Fruit fly (Drosophila melanogaster): ENCODE measurements around the gene CG12725.

Gene CG12725

dm6 chrX:13383770-13384169 lies 18.9 kb downstream of the CG12725 start:
- no peak for TF ChIP-seq brk (GFP tag; optimal IDR thresholded peaks at IDR 0.05)
- no peak for TF ChIP-seq CrebA (GFP tag; optimal IDR thresholded peaks at IDR 0.05; ENCODE audit: borderline replicate concordance)
- no peak for TF ChIP-seq woc (GFP tag; optimal IDR thresholded peaks at IDR 0.05)
- TF ChIP-seq Myc (optimal IDR thresholded peaks at IDR 0.05), result no peak
- no peak for TF ChIP-seq pan (optimal IDR thresholded peaks at IDR 0.05)
- no peak for TF ChIP-seq Mio (GFP tag; optimal IDR thresholded peaks at IDR 0.05)
- TF ChIP-seq Dfd (GFP tag; optimal IDR thresholded peaks at IDR 0.05), result no peak
- TF ChIP-seq dl (GFP tag; optimal IDR thresholded peaks at IDR 0.05; ENCODE audit: insufficient read depth in 1 of 2, partially characterized antibody in 2 of 2), result no peak
- TF ChIP-seq Jra (GFP tag; optimal IDR thresholded peaks at IDR 0.05), result peak; percentile 28
- TF ChIP-seq sage (GFP tag; optimal IDR thresholded peaks at IDR 0.05), result peak; percentile 39
- peak; percentile 73 for TF ChIP-seq rgr (GFP tag; optimal IDR thresholded peaks at IDR 0.05)
- peak; percentile 23 for TF ChIP-seq OdsH (GFP tag; optimal IDR thresholded peaks at IDR 0.05)
- peak in 1 of 2 experiments; percentile 75 for TF ChIP-seq foxo (GFP tag; optimal IDR thresholded peaks at IDR 0.05)
- TF ChIP-seq CG9705 (GFP tag; optimal IDR thresholded peaks at IDR 0.05), result no peak
- peak; percentile 55 for TF ChIP-seq ey (GFP tag; optimal IDR thresholded peaks at IDR 0.05)
- peak; percentile 63 for TF ChIP-seq sv (GFP tag; optimal IDR thresholded peaks at IDR 0.05)
- no peak for TF ChIP-seq Hr78 (GFP tag; optimal IDR thresholded peaks at IDR 0.05)
- peak; percentile 87 for TF ChIP-seq Hnf4 (GFP tag; optimal IDR thresholded peaks at IDR 0.05)
- TF ChIP-seq br (GFP tag; optimal IDR thresholded peaks at IDR 0.05), result peak; percentile 53
- TF ChIP-seq jim (GFP tag; optimal IDR thresholded peaks at IDR 0.05), result peak; percentile 32
- peak; percentile 63 for TF ChIP-seq h (GFP tag; optimal IDR thresholded peaks at IDR 0.05)
- TF ChIP-seq GATAd (GFP tag; optimal IDR thresholded peaks at IDR 0.05), result peak; percentile 44
- peak; percentile 19 for TF ChIP-seq HLH106 (tag; optimal IDR thresholded peaks at IDR 0.05)
- TF ChIP-seq psq (GFP tag; optimal IDR thresholded peaks at IDR 0.05), result peak; percentile 53
- no peak for TF ChIP-seq Dif (GFP tag; optimal IDR thresholded peaks at IDR 0.05; ENCODE audit: partially characterized antibody)
- TF ChIP-seq tai (GFP tag; optimal IDR thresholded peaks at IDR 0.05), result peak; percentile 66
- peak; percentile 52 for TF ChIP-seq fru (GFP tag; optimal IDR thresholded peaks at IDR 0.05)
- no peak for TF ChIP-seq usp (GFP tag; optimal IDR thresholded peaks at IDR 0.05)
- TF ChIP-seq Rel (GFP tag; optimal IDR thresholded peaks at IDR 0.05), result no peak
- TF ChIP-seq Rel (tag; optimal IDR thresholded peaks at IDR 0.05), result peak; percentile 44
- no peak for TF ChIP-seq Abd-B (GFP tag; optimal IDR thresholded peaks at IDR 0.05)
- peak; percentile 86 for TF ChIP-seq Hr83 (GFP tag; optimal IDR thresholded peaks at IDR 0.05; ENCODE audit: poor library complexity, severe bottlenecking)
- TF ChIP-seq dmrt93B (GFP tag; optimal IDR thresholded peaks at IDR 0.05), result no peak
- TF ChIP-seq CG32264 (GFP tag; optimal IDR thresholded peaks at IDR 0.05), result no peak
- no peak for TF ChIP-seq dsf (GFP tag; optimal IDR thresholded peaks at IDR 0.05; ENCODE audit: borderline replicate concordance)
- TF ChIP-seq lola (GFP tag; optimal IDR thresholded peaks at IDR 0.05), result no peak
- TF ChIP-seq Vsx2 (GFP tag; optimal IDR thresholded peaks at IDR 0.05; ENCODE audit: partially characterized antibody), result no peak
- TF ChIP-seq Sp1 (GFP tag; optimal IDR thresholded peaks at IDR 0.05), result peak; percentile 5
- TF ChIP-seq N (GFP tag; optimal IDR thresholded peaks at IDR 0.05), result no peak

- no peak for TF ChIP-seq Hr83 (GFP tag; optimal IDR thresholded peaks at IDR 0.05; ENCODE audit: poor library complexity, severe bottlenecking)
- TF ChIP-seq brk (GFP tag; optimal IDR thresholded peaks at IDR 0.05), result no peak
- no peak for TF ChIP-seq Abd-B (GFP tag; optimal IDR thresholded peaks at IDR 0.05)
- peak; percentile 34 for TF ChIP-seq ey (GFP tag; optimal IDR thresholded peaks at IDR 0.05)
- TF ChIP-seq Dif (GFP tag; optimal IDR thresholded peaks at IDR 0.05; ENCODE audit: partially characterized antibody), result no peak
- TF ChIP-seq tai (GFP tag; optimal IDR thresholded peaks at IDR 0.05), result peak; percentile 1
- TF ChIP-seq h (GFP tag; optimal IDR thresholded peaks at IDR 0.05), result peak; percentile 50
- TF ChIP-seq rgr (GFP tag; optimal IDR thresholded peaks at IDR 0.05), result peak; percentile 51
- peak; percentile 0 for TF ChIP-seq sv (GFP tag; optimal IDR thresholded peaks at IDR 0.05)
- TF ChIP-seq Hnf4 (GFP tag; optimal IDR thresholded peaks at IDR 0.05), result no peak
- peak; percentile 55 for TF ChIP-seq fru (GFP tag; optimal IDR thresholded peaks at IDR 0.05)
- peak in 1 of 2 experiments; percentile 57 for TF ChIP-seq foxo (GFP tag; optimal IDR thresholded peaks at IDR 0.05)
- no peak for TF ChIP-seq Sp1 (GFP tag; optimal IDR thresholded peaks at IDR 0.05)
- peak; percentile 22 for TF ChIP-seq psq (GFP tag; optimal IDR thresholded peaks at IDR 0.05)
These were observed 26.1 kb downstream of the CG12725 start for dm6 chrX:13376520-13376919.

All from whole organism, wandering third instar larva.